Fruit fly (Drosophila melanogaster): ENCODE results near the gene RpS14a.
A peak's percentile ranks its signal among the peaks of the same experiment; 100 is the strongest.

Gene RpS14a

dm6 chrX:7911983-7912630, 21.4 kb upstream of the RpS14a start, which contains the start of gene snz:
TSS of gene snz (plus strand) at chrX:7912089.
- peak; percentile 43 for TF ChIP-seq CG17801 (GFP tag; optimal IDR thresholded peaks at IDR 0.05; ENCODE audit: partially characterized antibody)

dm6 chrX:7920081-7920688, 13.4 kb upstream of the RpS14a start, which contains the start of the genes hdm and Ykt6:
TSS of gene hdm (minus strand) at chrX:7920131.
TSS of gene Ykt6 (plus strand) at chrX:7920409.
- peak; percentile 82 for TF ChIP-seq CG17801 (GFP tag; optimal IDR thresholded peaks at IDR 0.05; ENCODE audit: partially characterized antibody)

dm6 chrX:7923063-7923462, 10.5 kb upstream of the RpS14a start:
- no peak for TF ChIP-seq CG17801 (GFP tag; optimal IDR thresholded peaks at IDR 0.05; ENCODE audit: partially characterized antibody)

dm6 chrX:7924913-7925312, 8.6 kb upstream of the RpS14a start:
- TF ChIP-seq CG17801 (GFP tag; optimal IDR thresholded peaks at IDR 0.05; ENCODE audit: partially characterized antibody), result no peak

- no peak for TF ChIP-seq CG17801 (GFP tag; optimal IDR thresholded peaks at IDR 0.05; ENCODE audit: partially characterized antibody)
Observed at dm6 chrX:7930236-7931027, 3.1 kb upstream of the RpS14a start.

dm6 chrX:7931028-7931549, 2.5 kb upstream of the RpS14a start, which contains the start of gene mahe:
TSS of gene mahe (minus strand) at chrX:7931382.
- no peak for TF ChIP-seq CG17801 (GFP tag; optimal IDR thresholded peaks at IDR 0.05; ENCODE audit: partially characterized antibody)

- TF ChIP-seq CG17801 (GFP tag; optimal IDR thresholded peaks at IDR 0.05; ENCODE audit: partially characterized antibody), result peak; percentile 89
Observed at dm6 chrX:7934679-7935078, 1.1 kb downstream of the RpS14a start, which contains the start of gene RpS14b. TSS of gene RpS14b (plus strand) at chrX:7934898.

dm6 chrX:7935798-7936572, 2.4 kb downstream of the RpS14a start, which contains the start of gene Ubr3:
TSS of gene Ubr3 (plus strand) at chrX:7935896.
- TF ChIP-seq CG17801 (GFP tag; optimal IDR thresholded peaks at IDR 0.05; ENCODE audit: partially characterized antibody), result peak; percentile 48

- peak; percentile 81 for TF ChIP-seq CG17801 (GFP tag; optimal IDR thresholded peaks at IDR 0.05; ENCODE audit: partially characterized antibody)
Observed at dm6 chrX:7937588-7938481, 4.3 kb downstream of the RpS14a start.

dm6 chrX:7938482-7938804, 4.9 kb downstream of the RpS14a start:
- TF ChIP-seq CG17801 (GFP tag; optimal IDR thresholded peaks at IDR 0.05; ENCODE audit: partially characterized antibody), result no peak

dm6 chrX:7944151-7944713, 10.7 kb downstream of the RpS14a start:
- no peak for TF ChIP-seq CG17801 (GFP tag; optimal IDR thresholded peaks at IDR 0.05; ENCODE audit: partially characterized antibody)

- peak; percentile 48 for TF ChIP-seq CG17801 (GFP tag; optimal IDR thresholded peaks at IDR 0.05; ENCODE audit: partially characterized antibody)
Observed at dm6 chrX:7944772-7945722, 11.5 kb downstream of the RpS14a start.
